Worm (Caenorhabditis elegans) whole organism, L2 larva: ENCODE measurements around the gene jun-1.

ENCODE experiments used
- R02D3.7 ChIP-seq: fragments of 150-350 bp; optimal IDR thresholded peaks from 2 replicates; lab custom pipeline; 2014; ENCODE audit warnings: missing biosample characterization, missing genetic modification characterization
- ZK546.5 ChIP-seq: sonication (generic microtip); optimal IDR thresholded peaks from 2 replicates; lab custom pipeline; 2017; ENCODE audit warnings: missing biosample characterization, missing genetic modification characterization
- aly-2 ChIP-seq: fragments of 150-350 bp; optimal IDR thresholded peaks from 2 replicates; lab custom pipeline; 2014; ENCODE audit warnings: missing biosample characterization, missing genetic modification characterization
- blmp-1 ChIP-seq: sonication (generic microtip); optimal IDR thresholded peaks from 2 replicates; lab custom pipeline; 2017; ENCODE audit warnings: missing genetic modification characterization, mild to moderate bottlenecking, missing compliant biosample characterization, antibody characterized with exemption, moderate library complexity; ENCODE audit not compliant: insufficient read depth
- ceh-82 ChIP-seq: fragments of 150-350 bp; optimal IDR thresholded peaks from 2 replicates; lab custom pipeline; 2014; ENCODE audit warnings: missing biosample characterization, missing genetic modification characterization
- lin-39 ChIP-seq: fragments of 150-350 bp; optimal IDR thresholded peaks from 2 replicates; lab custom pipeline; 2014; ENCODE audit warnings: missing biosample characterization, missing genetic modification reagents, missing genetic modification characterization
- lsy-2 ChIP-seq, 2 experiments: fragments of 150-350 bp in 1 of 2; sonication (generic microtip) in 1 of 2; optimal IDR thresholded peaks; 2 replicates each; lab custom pipeline; 2014 to 2017; ENCODE audit warnings: missing biosample characterization in 2 of 2, missing genetic modification characterization in 2 of 2
- nhr-11 ChIP-seq: fragments of 150-350 bp; optimal IDR thresholded peaks from 2 replicates; lab custom pipeline; 2014; ENCODE audit warnings: missing biosample characterization, missing genetic modification characterization
- nhr-23 ChIP-seq: fragments of 150-350 bp; optimal IDR thresholded peaks from 2 replicates; lab custom pipeline; 2014; ENCODE audit warnings: missing biosample characterization, missing genetic modification reagents, missing genetic modification characterization
- nhr-77 ChIP-seq: fragments of 150-350 bp; optimal IDR thresholded peaks from 2 replicates; lab custom pipeline; 2014; ENCODE audit warnings: missing biosample characterization, missing genetic modification characterization
- unc-62 ChIP-seq: fragments of 150-350 bp; optimal IDR thresholded peaks from 2 replicates; lab custom pipeline; 2014; ENCODE audit warnings: missing biosample characterization, missing genetic modification reagents, missing genetic modification characterization

ce11 chrII:9107095-9107769 is 5.7 kb upstream of the jun-1 start, which contains the start of gene dyrb-1:
- no peak for TF ChIP-seq ZK546.5
- no peak for TF ChIP-seq R02D3.7
- no peak for TF ChIP-seq nhr-77 (tag; lab: Kevin White, UChicago)
- no peak for TF ChIP-seq ceh-82
- TF ChIP-seq lsy-2 (tag; optimal IDR thresholded peaks at IDR 0.05; lab: Kevin White, UChicago), result no peak
- TF ChIP-seq nhr-23 (tag; lab: Kevin White, UChicago), result no peak
- TF ChIP-seq aly-2 (tag; lab: Kevin White, UChicago), result no peak
- TF ChIP-seq unc-62 (GFP tag; lab: Kevin White, UChicago), result no peak
- TF ChIP-seq nhr-11 (tag; lab: Kevin White, UChicago), result no peak
- no peak for TF ChIP-seq lin-39 (tag; lab: Kevin White, UChicago)
- no peak for TF ChIP-seq blmp-1 (tag; lab: Kevin White, UChicago)
